Worm (Caenorhabditis elegans) whole organism, L4/young adult: ENCODE results near the gene srh-52.

Experiments
- W03F9.2 ChIP-seq: fragments of 150-350 bp; optimal IDR thresholded peaks from 2 replicates; lab custom pipeline; 2014; ENCODE audit warnings: missing biosample characterization, missing genetic modification characterization
- dao-5 ChIP-seq: sonication (generic microtip); optimal IDR thresholded peaks from 2 replicates; lab custom pipeline; 2016; ENCODE audit warnings: missing genotype, missing genetic modification characterization, moderate library complexity, missing compliant biosample characterization
- him-1 ChIP-seq: sonication (generic microtip); optimal IDR thresholded peaks from 2 replicates; lab custom pipeline; 2016; ENCODE audit warnings: missing genotype, missing genetic modification reagents, missing genetic modification characterization, missing compliant biosample characterization

ce11 chrV:15399691-15400377, 23.7 kb upstream of the srh-52 start, which contains the start of the genes T06E6.15 and sri-7:
- no peak for TF ChIP-seq dao-5 (tag; lab: Kevin White, UChicago)
- TF ChIP-seq W03F9.2 (tag; lab: Kevin White, UChicago) = no peak
- no peak for TF ChIP-seq him-1 (tag; lab: Kevin White, UChicago)
